Worm (Caenorhabditis elegans): ENCODE data around the gene C49C8.8.

C49C8.8 gene

DNA sequence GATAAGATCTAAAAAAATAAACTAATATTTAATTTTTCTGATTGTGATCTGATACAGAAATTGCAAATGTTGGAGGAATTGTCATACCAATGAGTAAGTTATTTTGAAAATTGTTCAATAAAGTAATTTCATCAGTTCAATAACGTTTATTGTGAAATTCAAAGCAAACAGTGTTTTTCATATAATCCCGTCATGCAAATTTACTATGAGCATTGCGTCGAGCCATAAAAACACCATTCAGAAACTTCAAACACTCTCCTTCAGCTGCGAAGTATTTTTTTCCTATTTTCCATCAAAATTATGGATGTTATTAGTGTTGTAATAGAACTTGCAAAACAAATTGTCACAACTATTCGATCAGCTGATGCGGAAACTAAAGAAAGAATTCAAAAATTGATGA is at the start of gene C49C8.8:
Gene C49C8.8, plus strand, starts transcription at position 301 of the 400 bp plus-strand sequence.
- TF ChIP-seq pes-1 (GFP tag; IDR thresholded peaks at IDR 0.05): no peak
- no peak for TF ChIP-seq tbx-37 (GFP tag; conservative IDR thresholded peaks at IDR 0.05)
- no peak for TF ChIP-seq ama-1 (optimal IDR thresholded peaks at IDR 0.05)
- TF ChIP-seq tbx-11 (GFP tag; IDR thresholded peaks at IDR 0.05): no peak
- no peak for TF ChIP-seq scrt-1 (GFP tag; IDR thresholded peaks at IDR 0.05)
- TF ChIP-seq hmg-4 (GFP tag; optimal IDR thresholded peaks at IDR 0.05): no peak
- TF ChIP-seq ets-7 (tag; optimal IDR thresholded peaks at IDR 0.05): no peak
- no peak for TF ChIP-seq ceh-13 (GFP tag; optimal IDR thresholded peaks at IDR 0.05)
- TF ChIP-seq B0310.2 (tag; optimal IDR thresholded peaks at IDR 0.05): no peak
- TF ChIP-seq flt-1 (GFP tag; IDR thresholded peaks at IDR 0.05): no peak

DNA sequence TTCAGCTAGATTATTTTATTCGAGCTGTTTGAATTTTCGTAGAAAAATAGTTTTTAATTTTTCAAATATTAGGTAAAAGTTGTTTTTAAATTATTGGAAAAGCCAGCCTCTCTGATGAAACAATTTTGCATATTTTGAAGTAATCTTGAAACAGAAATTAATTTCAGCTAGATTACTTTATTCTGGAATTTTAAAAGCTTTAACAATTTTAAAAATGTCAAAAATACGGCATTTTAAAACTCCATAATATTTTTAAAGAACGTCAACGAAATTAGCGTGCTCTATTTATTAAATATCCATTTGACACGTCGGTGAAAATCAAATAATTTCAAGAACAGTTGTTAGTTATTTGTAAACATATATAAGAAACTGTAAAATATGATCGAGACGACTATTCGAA is 49.1 kb upstream of the C49C8.8 start, which contains the start of gene Y59H11AR.10:
Gene Y59H11AR.10, plus strand, starts transcription at position 301 of the 400 bp plus-strand sequence.
- TF ChIP-seq ceh-36 (tag; optimal IDR thresholded peaks at IDR 0.05): no peak
- no peak for TF ChIP-seq tra-4 (tag; optimal IDR thresholded peaks at IDR 0.05)
- TF ChIP-seq hnd-1 (tag; optimal IDR thresholded peaks at IDR 0.05): no peak
- TF ChIP-seq flt-1 (GFP tag; IDR thresholded peaks at IDR 0.05): no peak
- TF ChIP-seq tbx-11 (GFP tag; IDR thresholded peaks at IDR 0.05): no peak
- no peak for TF ChIP-seq hmbx-1 (tag; optimal IDR thresholded peaks at IDR 0.05)
- no peak for TF ChIP-seq scrt-1 (GFP tag; IDR thresholded peaks at IDR 0.05)
- TF ChIP-seq ama-1 (optimal IDR thresholded peaks at IDR 0.05): no peak

DNA sequence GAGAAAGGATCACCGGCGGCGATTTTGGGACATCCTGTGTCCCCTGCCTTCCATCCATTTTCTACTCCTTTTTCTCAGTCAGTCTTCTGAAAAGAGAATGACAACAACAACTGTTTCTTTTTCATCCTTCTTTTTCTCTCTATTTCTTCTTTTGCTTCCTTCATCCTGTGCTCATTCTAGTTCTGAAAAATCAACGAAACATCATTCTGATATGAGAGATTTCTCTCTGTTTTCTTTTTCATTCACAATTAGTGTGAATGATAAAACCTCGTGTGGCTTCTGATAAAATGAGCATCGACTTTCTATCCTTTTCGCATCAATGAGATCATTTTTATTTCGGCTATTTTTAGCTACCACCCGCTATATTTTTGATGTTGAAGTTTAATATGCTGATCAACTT is 46.7 kb upstream of the C49C8.8 start:
- TF ChIP-seq ceh-36 (tag; optimal IDR thresholded peaks at IDR 0.05) (no peak), tbx-37 (GFP tag; conservative IDR thresholded peaks at IDR 0.05) (no peak)

DNA sequence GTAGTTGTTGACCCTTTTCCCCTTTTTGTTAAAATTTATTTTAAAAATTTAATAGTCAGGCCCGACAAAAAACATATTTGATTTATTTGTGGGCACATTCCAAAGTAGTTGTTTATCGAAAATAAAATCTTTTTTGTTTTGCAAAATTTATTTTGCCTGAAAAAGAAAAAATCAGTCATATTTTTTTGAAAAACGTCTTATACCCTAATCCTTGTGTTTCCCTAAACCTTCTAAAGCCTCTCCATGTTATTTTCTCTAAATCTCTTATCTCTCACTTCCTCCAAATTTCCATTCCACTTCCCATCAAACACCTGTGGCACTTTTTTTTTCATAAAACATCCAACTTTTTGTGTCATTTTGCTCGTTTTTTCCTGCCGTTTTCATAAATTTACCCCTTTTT is 43.7 kb upstream of the C49C8.8 start:
- TF ChIP-seq ceh-13 (GFP tag; optimal IDR thresholded peaks at IDR 0.05) (no peak), hmbx-1 (tag; optimal IDR thresholded peaks at IDR 0.05) (no peak), ets-7 (tag; optimal IDR thresholded peaks at IDR 0.05) (no peak), B0310.2 (tag; optimal IDR thresholded peaks at IDR 0.05) (no peak), ama-1 (optimal IDR thresholded peaks at IDR 0.05) (no peak), sea-1 (GFP tag; conservative IDR thresholded peaks at IDR 0.05) (no peak), tra-4 (tag; optimal IDR thresholded peaks at IDR 0.05) (no peak), aly-1 (tag; optimal IDR thresholded peaks at IDR 0.05) (no peak), tbx-11 (GFP tag; IDR thresholded peaks at IDR 0.05) (no peak), hmg-4 (GFP tag; optimal IDR thresholded peaks at IDR 0.05) (no peak)

DNA sequence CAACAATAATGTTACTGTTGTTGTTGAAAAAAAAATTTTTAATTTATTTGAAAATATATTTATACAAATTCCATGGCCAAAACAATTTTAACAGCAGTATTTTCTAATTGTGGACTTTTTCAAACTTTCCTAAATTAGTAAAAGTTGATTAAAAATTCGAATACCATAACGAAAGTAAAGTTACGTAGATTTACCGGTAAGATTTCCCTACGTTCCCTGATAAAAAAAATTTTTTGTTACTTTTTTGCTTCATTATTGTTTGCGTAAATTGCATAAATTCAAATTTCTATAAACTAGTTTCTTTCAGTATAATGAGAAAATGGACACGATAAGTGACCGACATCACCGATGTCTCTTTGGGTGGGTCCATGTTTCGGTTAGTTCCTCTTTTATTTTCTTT is 43.0 kb upstream of the C49C8.8 start, which contains the start of gene F42A9.6:
Gene F42A9.6, plus strand, starts transcription at position 301 of the 400 bp plus-strand sequence.
- no peak for TF ChIP-seq ceh-13 (GFP tag; optimal IDR thresholded peaks at IDR 0.05)
- TF ChIP-seq sea-1 (GFP tag; conservative IDR thresholded peaks at IDR 0.05): no peak
- TF ChIP-seq scrt-1 (GFP tag; IDR thresholded peaks at IDR 0.05): no peak
- no peak for TF ChIP-seq flt-1 (GFP tag; IDR thresholded peaks at IDR 0.05)
- no peak for TF ChIP-seq ceh-36 (tag; optimal IDR thresholded peaks at IDR 0.05)
- no peak for TF ChIP-seq ets-7 (tag; optimal IDR thresholded peaks at IDR 0.05)
- no peak for TF ChIP-seq tbx-11 (GFP tag; IDR thresholded peaks at IDR 0.05)
- no peak for TF ChIP-seq tbx-37 (GFP tag; conservative IDR thresholded peaks at IDR 0.05)
- TF ChIP-seq pes-1 (GFP tag; IDR thresholded peaks at IDR 0.05): no peak
- TF ChIP-seq hnd-1 (tag; optimal IDR thresholded peaks at IDR 0.05): no peak
- no peak for TF ChIP-seq hmg-4 (GFP tag; optimal IDR thresholded peaks at IDR 0.05)
- no peak for TF ChIP-seq B0310.2 (tag; optimal IDR thresholded peaks at IDR 0.05)
- TF ChIP-seq F13C5.2 (tag; optimal IDR thresholded peaks at IDR 0.05): no peak
- no peak for TF ChIP-seq tra-4 (tag; optimal IDR thresholded peaks at IDR 0.05)
- TF ChIP-seq aly-1 (tag; optimal IDR thresholded peaks at IDR 0.05): no peak

DNA sequence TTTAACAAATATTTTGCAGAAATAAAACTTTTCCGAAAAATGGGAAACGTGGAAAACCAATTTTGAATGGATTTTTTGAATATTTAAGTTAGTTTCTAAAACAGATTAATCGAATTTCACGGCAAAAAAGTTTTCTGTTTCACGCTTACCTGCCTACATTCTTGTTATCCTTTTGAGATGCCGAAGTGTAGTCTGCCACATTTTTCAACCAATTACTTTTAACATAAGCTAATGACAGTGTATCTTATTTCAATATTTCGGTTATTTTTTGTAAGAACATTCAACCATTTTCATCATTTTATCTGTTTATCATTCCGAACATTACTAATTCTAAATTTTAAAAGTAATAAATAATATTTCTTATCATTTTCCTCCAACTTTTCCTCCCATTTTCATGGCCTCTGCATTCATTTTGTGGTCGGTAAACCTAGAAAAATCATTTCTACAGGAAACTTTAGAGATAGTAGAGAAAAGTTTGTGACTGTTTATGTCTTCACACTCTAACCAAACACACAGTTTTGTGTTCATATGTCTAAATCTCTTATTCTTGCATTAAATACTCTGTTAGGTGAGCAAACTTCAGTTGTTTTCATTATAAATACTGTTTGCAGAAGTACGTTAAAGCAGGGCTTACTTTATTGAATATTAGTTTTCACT is 39.9 kb upstream of the C49C8.8 start, which contains the start of the genes F42A9.17 and cyp-33E2:
Gene F42A9.17, minus strand, starts transcription at position 51 of the 657 bp plus-strand sequence.
Gene cyp-33E2, plus strand, starts transcription at position 449 of the 657 bp plus-strand sequence.
- no peak for TF ChIP-seq tra-4 (tag; optimal IDR thresholded peaks at IDR 0.05)
- no peak for TF ChIP-seq ceh-13 (GFP tag; optimal IDR thresholded peaks at IDR 0.05)
- TF ChIP-seq B0310.2 (tag; optimal IDR thresholded peaks at IDR 0.05): no peak
- no peak for TF ChIP-seq sea-1 (GFP tag; conservative IDR thresholded peaks at IDR 0.05)
- TF ChIP-seq tbx-37 (GFP tag; conservative IDR thresholded peaks at IDR 0.05): no peak
- TF ChIP-seq ceh-36 (tag; optimal IDR thresholded peaks at IDR 0.05): no peak
- no peak for TF ChIP-seq tbx-11 (GFP tag; IDR thresholded peaks at IDR 0.05)
- TF ChIP-seq aly-1 (tag; optimal IDR thresholded peaks at IDR 0.05): no peak
- TF ChIP-seq ets-7 (tag; optimal IDR thresholded peaks at IDR 0.05): no peak
- no peak for TF ChIP-seq hmbx-1 (tag; optimal IDR thresholded peaks at IDR 0.05)
- TF ChIP-seq ama-1 (optimal IDR thresholded peaks at IDR 0.05): no peak

DNA sequence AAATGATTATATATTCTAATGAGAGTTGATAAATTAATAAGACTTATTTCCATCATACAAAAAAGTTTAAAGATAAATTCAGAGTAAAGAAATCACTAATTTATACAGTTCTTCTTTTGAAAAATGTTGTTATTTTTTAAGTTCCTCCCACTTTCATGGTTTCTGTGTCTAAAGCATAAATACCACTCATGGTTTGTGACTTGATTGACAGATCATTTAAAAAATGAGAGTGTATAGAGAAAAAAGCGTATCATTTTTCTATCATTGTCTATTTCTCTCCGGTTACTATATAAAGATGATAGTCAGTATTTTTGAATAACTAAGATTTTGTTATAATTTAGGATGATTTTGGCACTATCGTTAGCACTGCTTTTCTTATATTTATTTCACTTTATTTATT is 37.3 kb upstream of the C49C8.8 start, which contains the start of gene cyp-33E3:
Gene cyp-33E3, plus strand, starts transcription at position 316 of the 400 bp plus-strand sequence.
- TF ChIP-seq sea-1 (GFP tag; conservative IDR thresholded peaks at IDR 0.05) (no peak), F13C5.2 (tag; optimal IDR thresholded peaks at IDR 0.05) (no peak), tbx-11 (GFP tag; IDR thresholded peaks at IDR 0.05) (no peak), pes-1 (GFP tag; IDR thresholded peaks at IDR 0.05) (no peak), B0310.2 (tag; optimal IDR thresholded peaks at IDR 0.05) (no peak), scrt-1 (GFP tag; IDR thresholded peaks at IDR 0.05) (no peak), flt-1 (GFP tag; IDR thresholded peaks at IDR 0.05) (no peak), hnd-1 (tag; optimal IDR thresholded peaks at IDR 0.05) (no peak), ceh-13 (GFP tag; optimal IDR thresholded peaks at IDR 0.05) (no peak), hmg-4 (GFP tag; optimal IDR thresholded peaks at IDR 0.05) (no peak), hmbx-1 (tag; optimal IDR thresholded peaks at IDR 0.05) (no peak), tra-4 (tag; optimal IDR thresholded peaks at IDR 0.05) (no peak), ama-1 (optimal IDR thresholded peaks at IDR 0.05) (no peak), tbx-37 (GFP tag; conservative IDR thresholded peaks at IDR 0.05) (no peak), aly-1 (tag; optimal IDR thresholded peaks at IDR 0.05) (no peak), ets-7 (tag; optimal IDR thresholded peaks at IDR 0.05) (no peak), ceh-36 (tag; optimal IDR thresholded peaks at IDR 0.05) (no peak)
